Fruit fly (Drosophila melanogaster) whole organism, prepupa: Measurements from ENCODE around the gene CG5181.

Source experiments
- CG11294 ChIP-seq: fragments of 200-800 bp; sonication (Bioruptor generic); IDR thresholded peaks from 2 replicates; pipeline ENCODE4 v1.3.6; 2022; ENCODE audit warnings: missing biosample characterization, missing genetic modification characterization
- CG6854 ChIP-seq: fragments of 200-800 bp; sonication (Bioruptor generic); optimal IDR thresholded peaks from 2 replicates; lab custom pipeline; 2017; ENCODE audit warnings: missing biosample characterization, mild to moderate bottlenecking, missing genetic modification characterization
- CG8632 ChIP-seq: fragments of 200-800 bp; sonication (Bioruptor generic); optimal IDR thresholded peaks from 3 replicates; lab custom pipeline; 2016; ENCODE audit warnings: missing biosample characterization, missing genetic modification characterization
- Hr38 ChIP-seq: sonication (Bioruptor generic); optimal IDR thresholded peaks from 2 replicates; lab custom pipeline; 2016; ENCODE audit warnings: missing biosample characterization, missing genetic modification characterization

DNA sequence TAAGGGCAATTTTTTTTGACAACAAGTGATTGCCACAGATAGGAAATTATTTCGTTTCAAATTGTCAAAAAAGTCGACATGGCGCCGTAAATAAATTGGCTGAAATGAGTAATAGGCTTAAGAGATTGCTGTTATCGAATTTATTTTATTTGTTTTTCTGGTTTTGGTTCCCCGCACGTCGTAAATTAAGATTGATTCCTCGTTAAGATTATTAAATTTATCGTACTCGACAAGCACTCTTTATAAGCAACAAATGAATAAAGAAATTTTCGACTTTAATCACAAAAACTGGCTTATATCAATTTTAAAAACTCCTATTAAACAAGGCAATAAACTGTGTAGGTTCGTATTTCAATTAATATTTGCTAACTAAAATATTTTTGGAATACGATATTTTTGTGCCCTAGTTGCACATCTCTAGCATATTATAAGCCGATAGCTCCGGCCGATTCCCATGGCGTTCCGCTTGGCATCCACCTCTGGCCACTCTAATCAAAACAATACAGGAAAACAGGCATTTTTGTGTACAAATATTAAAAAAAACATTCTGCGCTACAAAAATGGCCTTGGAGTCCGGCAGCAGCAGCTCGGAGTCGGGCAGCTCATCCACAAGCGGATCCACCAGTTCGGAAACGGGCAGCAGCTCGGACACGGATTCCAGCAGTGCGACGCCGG is 2.5 kb upstream of the CG5181 start, which contains the start of gene chm:
- no peak for TF ChIP-seq Hr38
- TF ChIP-seq CG6854, result no peak
- TF ChIP-seq CG8632, result no peak
- no peak for TF ChIP-seq CG11294
